Worm (Caenorhabditis elegans): ENCODE measurements around the gene K02E11.7.
"Not testable (repeated sequence)": the region's sequence is repeated elsewhere in the genome, so short reads cannot be mapped to it uniquely, and the experiment has no call there.

The K02E11.7 gene

DNA sequence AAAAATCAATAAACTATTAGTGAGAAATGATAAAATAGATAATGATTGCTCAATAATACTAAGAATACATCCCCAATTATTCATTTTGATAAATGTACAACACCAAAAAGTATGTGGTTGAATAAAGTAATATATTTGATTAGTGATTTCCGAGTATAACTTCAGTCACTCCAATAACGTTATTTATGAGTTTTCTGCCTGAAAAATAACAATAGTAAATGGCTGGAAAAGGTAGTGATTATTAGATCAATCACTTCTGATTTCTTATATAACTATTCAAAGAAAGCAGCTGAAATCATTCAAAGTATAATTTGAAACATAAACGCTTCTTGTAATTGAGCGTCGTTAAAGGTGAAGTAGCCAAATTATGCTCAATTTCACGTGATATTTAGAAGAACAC is 43.4 kb downstream of the K02E11.7 start, which contains the start of gene str-230:
Gene str-230, minus strand, starts transcription at position 101 of the 400 bp plus-strand sequence.
- no peak for TF ChIP-seq unc-62 (GFP tag; optimal IDR thresholded peaks at IDR 0.05)

DNA sequence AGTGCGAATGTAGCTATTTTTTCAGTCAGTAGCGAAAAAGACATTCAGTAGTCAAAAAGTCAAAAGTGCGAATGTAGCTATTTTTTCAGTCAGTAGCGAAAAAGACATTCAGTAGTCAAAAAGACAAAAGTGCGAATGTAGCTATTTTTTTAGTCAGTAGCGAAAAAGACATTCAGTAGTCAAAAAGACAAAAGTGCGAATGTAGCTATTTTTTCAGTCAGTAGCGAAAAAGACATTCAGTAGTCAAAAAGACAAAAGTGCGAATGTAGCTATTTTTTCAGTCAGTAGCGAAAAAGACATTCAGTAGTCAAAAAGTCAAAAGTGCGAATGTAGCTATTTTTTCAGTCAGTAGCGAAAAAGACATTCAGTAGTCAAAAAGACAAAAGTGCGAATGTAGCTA is 48.9 kb downstream of the K02E11.7 start, which contains the start of gene T16A9.3:
Gene T16A9.3, plus strand, starts transcription at position 301 of the 400 bp plus-strand sequence.
- not testable (repeated sequence) for TF ChIP-seq unc-62 (GFP tag; optimal IDR thresholded peaks at IDR 0.05)
